Worm (Caenorhabditis elegans) whole organism, L1 larva: ENCODE measurements around the gene pals-30.
"Not testable (repeated sequence)": the region's sequence is repeated elsewhere in the genome, so short reads cannot be mapped to it uniquely, and the experiment has no call there.

Experiments used
- C04F5.9 ChIP-seq: sonication (generic microtip); optimal IDR thresholded peaks from 2 replicates; lab custom pipeline; 2016; ENCODE audit warnings: missing genetic modification characterization, missing compliant biosample characterization
- C16A3.4 ChIP-seq: fragments of 150-350 bp; optimal IDR thresholded peaks from 2 replicates; lab custom pipeline; 2014; ENCODE audit warnings: missing biosample characterization, missing genetic modification characterization
- C34B4.2 ChIP-seq: sonication (generic microtip); optimal IDR thresholded peaks from 2 replicates; lab custom pipeline; 2017; ENCODE audit warnings: mild to moderate bottlenecking, missing genetic modification characterization, missing compliant biosample characterization
- blmp-1 ChIP-seq: fragments of 150-350 bp; optimal IDR thresholded peaks from 2 replicates; lab custom pipeline; 2014; ENCODE audit warnings: missing biosample characterization, missing genetic modification characterization
- ceh-82 ChIP-seq, 3 experiments: fragments of 150-350 bp in 1 of 3; sonication (generic microtip) in 2 of 3; optimal IDR thresholded peaks; 2 replicates each; lab custom pipeline; 2014 to 2017; ENCODE audit warnings: missing biosample characterization in 3 of 3, missing genetic modification characterization in 3 of 3
- ceh-88 ChIP-seq: fragments of 200-800 bp; sonication (Bioruptor generic); IDR thresholded peaks from 2 replicates; pipeline ENCODE4 v1.3.6; 2022; ENCODE audit warnings: missing genetic modification characterization, missing compliant biosample characterization
- dpl-1 ChIP-seq, 3 experiments: fragments of 150-350 bp in 2 of 3; sonication (generic microtip) in 1 of 3; optimal IDR thresholded peaks; 2 replicates each; lab custom pipeline; 2014 to 2017; ENCODE audit warnings: missing biosample characterization in 3 of 3, missing genetic modification characterization in 3 of 3, missing genetic modification reagents in 3 of 3
- dsc-1 ChIP-seq: sonication (generic microtip); optimal IDR thresholded peaks from 2 replicates; lab custom pipeline; 2016; ENCODE audit warnings: mild to moderate bottlenecking, missing genetic modification characterization, missing compliant biosample characterization
- efl-1 ChIP-seq, 4 experiments: fragments of 150-350 bp; optimal IDR thresholded peaks in 3 of 4; peaks in 1 of 4; 1 replicate in 1 of 4; 2 replicates in 3 of 4; lab custom pipeline; 2014; ENCODE audit warnings: missing biosample characterization in 2 of 4, missing genetic modification characterization in 2 of 4, missing genetic modification reagents in 2 of 4
- egl-27 ChIP-seq, 2 experiments: fragments of 150-350 bp in 1 of 2; sonication (generic microtip); optimal IDR thresholded peaks; 3 replicates each; lab custom pipeline; 2017 to 2018; ENCODE audit warnings: missing biosample characterization in 2 of 2, missing genetic modification characterization in 2 of 2, missing genetic modification reagents in 2 of 2
- elt-2 ChIP-seq: sonication (generic microtip); optimal IDR thresholded peaks from 2 replicates; lab custom pipeline; 2016; ENCODE audit warnings: missing genetic modification characterization, mild to moderate bottlenecking, inconsistent platforms, missing compliant biosample characterization, missing genetic modification reagents
- elt-3 ChIP-seq, 6 experiments: fragments of 150-350 bp in 1 of 6; sonication (generic microtip); optimal IDR thresholded peaks; 2 replicates each; lab custom pipeline; 2017 to 2018; ENCODE audit warnings: missing biosample characterization in 6 of 6, missing genetic modification characterization in 6 of 6, inconsistent platforms in 1 of 6
- fkh-10 ChIP-seq: sonication (generic microtip); optimal IDR thresholded peaks from 2 replicates; lab custom pipeline; 2017; ENCODE audit warnings: missing biosample characterization, missing genetic modification reagents, missing genetic modification characterization
- fkh-4 ChIP-seq: sonication (generic microtip); optimal IDR thresholded peaks from 2 replicates; lab custom pipeline; 2016; ENCODE audit warnings: missing compliant biosample characterization, missing genetic modification characterization, borderline replicate concordance
- fos-1 ChIP-seq: fragments of 150-350 bp; optimal IDR thresholded peaks from 2 replicates; lab custom pipeline; 2014; ENCODE audit warnings: missing biosample characterization, missing genetic modification characterization
- grh-1 ChIP-seq: fragments of 200-800 bp; sonication (Bioruptor generic); IDR thresholded peaks from 2 replicates; pipeline ENCODE4 v1.3.6; 2022; ENCODE audit warnings: missing genetic modification reagents, missing genetic modification characterization, missing compliant biosample characterization
- hlh-17 ChIP-seq: fragments of 200-800 bp; sonication (Bioruptor generic); optimal IDR thresholded peaks from 2 replicates; lab custom pipeline; 2018; ENCODE audit warnings: missing genetic modification characterization, mild to moderate bottlenecking, missing compliant biosample characterization, moderate library complexity, borderline replicate concordance
- irx-1 ChIP-seq: sonication (generic microtip); optimal IDR thresholded peaks from 2 replicates; lab custom pipeline; 2016; ENCODE audit warnings: missing genetic modification characterization, missing compliant biosample characterization
- jun-1 ChIP-seq: fragments of 150-350 bp; optimal IDR thresholded peaks from 2 replicates; lab custom pipeline; 2014; ENCODE audit warnings: missing biosample characterization, missing genetic modification reagents, missing genetic modification characterization
- lin-14 ChIP-seq: fragments of 200-800 bp; sonication (Bioruptor generic); optimal IDR thresholded peaks from 2 replicates; lab custom pipeline; 2018; ENCODE audit warnings: mild to moderate bottlenecking, missing genetic modification characterization, moderate library complexity, missing compliant biosample characterization
- lsy-2 ChIP-seq, 2 experiments: fragments of 150-350 bp; optimal IDR thresholded peaks; 2 replicates each; lab custom pipeline; 2014; ENCODE audit warnings: missing biosample characterization in 2 of 2, missing genetic modification characterization in 2 of 2
- mab-9 ChIP-seq: fragments of 200-800 bp; sonication (Bioruptor generic); IDR thresholded peaks from 2 replicates; pipeline ENCODE4 v1.3.6; 2022; ENCODE audit warnings: missing genetic modification reagents, missing genetic modification characterization, missing compliant biosample characterization
- mdl-1 ChIP-seq, 2 experiments: fragments of 150-350 bp; optimal IDR thresholded peaks; 2 replicates each; lab custom pipeline; 2014 to 2017; ENCODE audit warnings: missing biosample characterization in 2 of 2, missing genetic modification characterization in 2 of 2, inconsistent platforms in 1 of 2
- mep-1 ChIP-seq: fragments of 150-350 bp; optimal IDR thresholded peaks from 2 replicates; lab custom pipeline; 2014; ENCODE audit warnings: missing biosample characterization, missing genetic modification characterization
- nhr-19 ChIP-seq: fragments of 200-800 bp; sonication (Bioruptor generic); conservative IDR thresholded peaks from 2 replicates; pipeline ENCODE4 v1.3.6; 2022; ENCODE audit warnings: missing genetic modification characterization, missing compliant biosample characterization
- nhr-20 ChIP-seq: sonication (generic microtip); optimal IDR thresholded peaks from 2 replicates; lab custom pipeline; 2016; ENCODE audit warnings: mild to moderate bottlenecking, missing genetic modification characterization, missing compliant biosample characterization
- nhr-237 ChIP-seq: fragments of 150-350 bp; optimal IDR thresholded peaks from 2 replicates; lab custom pipeline; 2014; ENCODE audit warnings: missing biosample characterization, missing genetic modification characterization
- nhr-47 ChIP-seq: sonication (generic microtip); optimal IDR thresholded peaks from 2 replicates; lab custom pipeline; 2016; ENCODE audit warnings: mild to moderate bottlenecking, missing genetic modification characterization, moderate library complexity, missing compliant biosample characterization
- nhr-71 ChIP-seq: sonication (generic microtip); optimal IDR thresholded peaks from 2 replicates; lab custom pipeline; 2016; ENCODE audit warnings: mild to moderate bottlenecking, missing genetic modification characterization, moderate library complexity, missing compliant biosample characterization
- nhr-76 ChIP-seq: sonication (generic microtip); optimal IDR thresholded peaks from 2 replicates; lab custom pipeline; 2017; ENCODE audit warnings: missing biosample characterization, missing genetic modification characterization
- nhr-77 ChIP-seq: fragments of 150-350 bp; optimal IDR thresholded peaks from 2 replicates; lab custom pipeline; 2014; ENCODE audit warnings: missing biosample characterization, missing genetic modification characterization
- nhr-85 ChIP-seq: sonication (generic microtip); peaks from one replicate; lab custom pipeline; 2016; ENCODE audit warnings: missing genetic modification characterization, inconsistent platforms, missing compliant biosample characterization
- nhr-90 ChIP-seq: sonication (generic microtip); optimal IDR thresholded peaks from 2 replicates; lab custom pipeline; 2016; ENCODE audit warnings: mild to moderate bottlenecking, missing genetic modification characterization, missing compliant biosample characterization; ENCODE audit not compliant: poor library complexity
- pag-3 ChIP-seq: sonication (generic microtip); optimal IDR thresholded peaks from 2 replicates; lab custom pipeline; 2017; ENCODE audit warnings: missing genetic modification characterization, mild to moderate bottlenecking, missing compliant biosample characterization, antibody characterized with exemption, borderline replicate concordance; ENCODE audit not compliant: insufficient read depth
- pax-3 ChIP-seq: fragments of 200-800 bp; sonication (Bioruptor generic); optimal IDR thresholded peaks from 2 replicates; lab custom pipeline; 2018; ENCODE audit warnings: mild to moderate bottlenecking, missing genetic modification characterization, moderate library complexity, missing compliant biosample characterization
- pqm-1 ChIP-seq: sonication (generic microtip); optimal IDR thresholded peaks from 3 replicates; lab custom pipeline; 2017; ENCODE audit warnings: missing biosample characterization, missing genetic modification characterization
- snpc-4 ChIP-seq: fragments of 150-350 bp; optimal IDR thresholded peaks from 2 replicates; lab custom pipeline; 2014; ENCODE audit warnings: missing biosample characterization, missing genetic modification characterization
- snu-23 ChIP-seq: sonication (generic microtip); optimal IDR thresholded peaks from 2 replicates; lab custom pipeline; 2016; ENCODE audit warnings: missing genetic modification characterization, missing compliant biosample characterization
- tbx-2 ChIP-seq: sonication (generic microtip); optimal IDR thresholded peaks from 2 replicates; lab custom pipeline; 2016; ENCODE audit warnings: missing genetic modification characterization, missing compliant biosample characterization
- unc-62 ChIP-seq: fragments of 150-350 bp; optimal IDR thresholded peaks from 2 replicates; lab custom pipeline; 2014; ENCODE audit warnings: missing biosample characterization, missing genetic modification reagents, missing genetic modification characterization
- unc-86 ChIP-seq: sonication (generic microtip); optimal IDR thresholded peaks from 2 replicates; lab custom pipeline; 2016; ENCODE audit warnings: missing genetic modification characterization, missing compliant biosample characterization
- vab-15 ChIP-seq: sonication (generic microtip); optimal IDR thresholded peaks from 2 replicates; lab custom pipeline; 2017; ENCODE audit warnings: missing genotype, mild to moderate bottlenecking, missing genetic modification characterization, missing compliant biosample characterization
- xbp-1 ChIP-seq: sonication (generic microtip); optimal IDR thresholded peaks from 2 replicates; lab custom pipeline; 2016; ENCODE audit warnings: missing genetic modification characterization, missing compliant biosample characterization
- zip-4 ChIP-seq: fragments of 200-800 bp; sonication (Bioruptor generic); optimal IDR thresholded peaks from 2 replicates; lab custom pipeline; 2018; ENCODE audit warnings: mild to moderate bottlenecking, missing genetic modification characterization, moderate library complexity, missing compliant biosample characterization
- ztf-11 ChIP-seq, 2 experiments: sonication (generic microtip); optimal IDR thresholded peaks; 2 replicates each; lab custom pipeline; 2016 to 2017; ENCODE audit warnings: missing genetic modification characterization in 2 of 2, missing biosample characterization in 1 of 2, missing compliant biosample characterization in 1 of 2
- ztf-4 ChIP-seq: fragments of 150-350 bp; optimal IDR thresholded peaks from 2 replicates; lab custom pipeline; 2014; ENCODE audit warnings: missing biosample characterization, missing genetic modification characterization

pals-30 gene

DNA sequence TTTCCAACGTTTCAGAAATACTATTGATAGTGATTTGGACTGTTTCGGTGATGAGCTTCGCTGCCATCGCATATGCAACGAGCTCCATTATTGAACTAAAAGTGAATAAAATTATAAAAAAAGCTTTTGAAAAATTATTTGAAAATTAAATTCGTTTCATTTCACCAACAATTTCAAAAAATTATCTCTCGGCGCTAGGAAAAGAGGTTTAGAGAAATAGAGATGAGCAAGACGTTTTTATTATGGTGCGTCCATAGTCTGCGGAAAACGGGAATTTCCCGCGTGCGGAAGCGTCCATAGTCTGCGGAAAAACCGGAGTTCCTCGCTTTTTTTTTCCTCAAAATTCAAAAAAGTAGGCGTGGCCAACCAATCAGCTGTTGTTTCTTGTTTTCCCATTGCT lies at the start of gene pals-30:
pals-30 (minus strand) TSS at position 101 of the 400 bp plus-strand sequence.
- TF ChIP-seq irx-1; mab-9 (GFP tag; lab: Robert Waterston, UW); C34B4.2 (tag; lab: Kevin White, UChicago): not testable (repeated sequence)

DNA sequence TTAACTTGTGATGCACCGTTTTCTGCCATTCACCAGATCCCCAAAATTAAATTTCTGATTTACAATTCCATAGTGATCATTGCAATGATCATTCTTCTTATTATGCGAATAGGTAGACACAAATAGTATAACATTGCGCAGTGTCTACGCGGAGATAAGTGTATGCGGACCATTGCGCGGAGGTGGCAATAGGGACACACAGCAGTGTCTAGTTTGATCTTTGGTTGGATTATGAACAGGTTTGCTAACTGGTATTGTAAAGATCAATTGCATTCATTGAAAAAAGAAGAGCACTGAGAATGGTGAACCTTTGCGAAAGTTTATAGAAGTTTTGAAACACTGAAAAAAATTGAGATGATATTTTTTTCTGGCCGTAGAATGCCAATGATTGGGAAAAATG lies 47.6 kb upstream of the pals-30 start:
- TF ChIP-seq nhr-85 (tag; lab: Kevin White, UChicago) (peak; percentile 67), elt-3 (tag; optimal IDR thresholded peaks at IDR 0.05; lab: Kevin White, UChicago) (peak in 1 of 6 experiments; percentile 55), fkh-10 (GFP tag; lab: Kevin White, UChicago) (no peak), mdl-1 (tag; optimal IDR thresholded peaks at IDR 0.05; lab: Kevin White, UChicago) (no peak), dpl-1 (GFP tag; optimal IDR thresholded peaks at IDR 0.05; lab: Kevin White, UChicago) (no peak), blmp-1 (peak; percentile 12), nhr-20 (peak; percentile 46)
- TF ChIP-seq, all 84 proteins: peak for 4

DNA sequence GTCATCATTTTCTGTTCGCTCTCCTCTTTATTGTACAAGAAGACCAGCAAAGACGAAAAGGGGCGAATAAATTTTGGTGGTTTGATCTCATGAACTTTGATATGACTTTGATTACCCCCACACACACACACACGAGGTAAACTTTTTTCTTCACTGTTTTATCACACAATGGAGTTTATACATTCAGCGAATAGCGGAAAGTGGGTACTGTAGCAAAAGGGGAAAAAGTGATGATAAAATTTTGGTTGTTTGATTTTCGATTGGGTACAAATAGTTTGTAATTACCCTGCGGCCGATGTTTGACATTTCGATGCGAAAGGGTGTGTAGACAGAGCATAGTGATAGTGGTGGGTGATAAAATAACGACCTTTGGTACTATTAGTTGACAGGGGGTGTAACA lies 42.5 kb upstream of the pals-30 start:
- peak; percentile 31 for TF ChIP-seq nhr-237 (tag; lab: Kevin White, UChicago)
- TF ChIP-seq zip-4 (GFP tag; lab: Kevin White, UChicago): no peak
- peak; percentile 45; the same call in 1 of the 2 replicates for TF ChIP-seq ceh-88 (GFP tag; lab: Robert Waterston, UW)
- peak; percentile 48 for TF ChIP-seq C16A3.4
- TF ChIP-seq egl-27 (tag; optimal IDR thresholded peaks at IDR 0.05; lab: Kevin White, UChicago): peak; percentile 83 to 87
- peak; percentile 99 for TF ChIP-seq elt-2 (tag; lab: Kevin White, UChicago)
- peak; percentile 78 for TF ChIP-seq mep-1 (tag; lab: Kevin White, UChicago)
- TF ChIP-seq nhr-71: peak; percentile 97
- peak; percentile 94 for TF ChIP-seq lin-14
- TF ChIP-seq fos-1: peak; percentile 59
- peak; percentile 76 to 94 for TF ChIP-seq lsy-2 (tag; optimal IDR thresholded peaks at IDR 0.05; lab: Kevin White, UChicago)
- peak; percentile 93 for TF ChIP-seq blmp-1
- peak; percentile 7 to 37 for TF ChIP-seq efl-1 (optimal IDR thresholded peaks at IDR 0.05; lab: Kevin White, UChicago)
- peak in 1 of 2 experiments; percentile 94 for TF ChIP-seq efl-1 (GFP tag; optimal IDR thresholded peaks at IDR 0.05 in 1 of 2; lab: Kevin White, UChicago)
- TF ChIP-seq nhr-77: peak; percentile 84
- TF ChIP-seq pax-3: peak; percentile 55
- no peak for TF ChIP-seq unc-86 (tag; lab: Kevin White, UChicago)
- peak; percentile 100 for TF ChIP-seq nhr-20
- no peak for TF ChIP-seq dsc-1
- TF ChIP-seq nhr-47: peak; percentile 81
- TF ChIP-seq ceh-82 (tag; optimal IDR thresholded peaks at IDR 0.05; lab: Kevin White, UChicago): peak in 1 of 3 experiments; percentile 28
- TF ChIP-seq fkh-4 (tag; lab: Kevin White, UChicago): no peak
- TF ChIP-seq snu-23 (GFP tag; lab: Kevin White, UChicago): peak; percentile 89
- TF ChIP-seq snpc-4: no peak
- peak; percentile 82 for TF ChIP-seq vab-15
- peak; percentile 34 for TF ChIP-seq xbp-1 (tag; lab: Kevin White, UChicago)
- peak; percentile 64 for TF ChIP-seq pag-3 (tag; lab: Kevin White, UChicago)
- peak; percentile 90 for TF ChIP-seq nhr-19 (GFP tag; lab: Robert Waterston, UW)
- peak; percentile 94 to 99 (median 98) for TF ChIP-seq elt-3 (tag; optimal IDR thresholded peaks at IDR 0.05; lab: Kevin White, UChicago)
- TF ChIP-seq unc-62 (GFP tag; lab: Kevin White, UChicago): no peak
- peak; percentile 65 for TF ChIP-seq irx-1
- TF ChIP-seq nhr-90: peak; percentile 94
- peak; percentile 82 for TF ChIP-seq jun-1 (tag; lab: Kevin White, UChicago)
- TF ChIP-seq pqm-1 (tag; lab: Kevin White, UChicago): peak; percentile 86
- TF ChIP-seq ztf-4 (tag; lab: Kevin White, UChicago): peak; percentile 71
- peak in 2 of 3 experiments; percentile 5 to 23 for TF ChIP-seq dpl-1 (GFP tag; optimal IDR thresholded peaks at IDR 0.05; lab: Kevin White, UChicago)
- TF ChIP-seq mdl-1 (tag; optimal IDR thresholded peaks at IDR 0.05; lab: Kevin White, UChicago): peak; percentile 65 to 90
- no peak for TF ChIP-seq C04F5.9 (tag; lab: Kevin White, UChicago)
- peak; percentile 65 for TF ChIP-seq nhr-76 (tag; lab: Kevin White, UChicago)
- TF ChIP-seq nhr-85 (tag; lab: Kevin White, UChicago): peak; percentile 100
- peak; percentile 86 for TF ChIP-seq tbx-2 (tag; lab: Kevin White, UChicago)
- peak; percentile 80 for TF ChIP-seq grh-1 (GFP tag; lab: Robert Waterston, UW)
- no peak for TF ChIP-seq hlh-17 (GFP tag; lab: Kevin White, UChicago)
- TF ChIP-seq ztf-11 (tag; optimal IDR thresholded peaks at IDR 0.05; lab: Kevin White, UChicago): no peak
